Worm (Caenorhabditis elegans) whole organism, L1 larva: ENCODE results near the gene col-13.

Experiments used
- irx-1 ChIP-seq: sonication (generic microtip); optimal IDR thresholded peaks from 2 replicates; lab custom pipeline; 2016; ENCODE audit warnings: missing genetic modification characterization, missing compliant biosample characterization
- lin-39 ChIP-seq: fragments of 150-350 bp; optimal IDR thresholded peaks from 2 replicates; lab custom pipeline; 2014; ENCODE audit warnings: missing biosample characterization, missing genetic modification reagents, missing genetic modification characterization
- mdl-1 ChIP-seq, 2 experiments: fragments of 150-350 bp; optimal IDR thresholded peaks; 2 replicates each; lab custom pipeline; 2014 to 2017; ENCODE audit warnings: missing biosample characterization in 2 of 2, missing genetic modification characterization in 2 of 2, inconsistent platforms in 1 of 2
- snpc-4 ChIP-seq: fragments of 150-350 bp; optimal IDR thresholded peaks from 2 replicates; lab custom pipeline; 2014; ENCODE audit warnings: missing biosample characterization, missing genetic modification characterization
- ztf-11 ChIP-seq, 2 experiments: sonication (generic microtip); optimal IDR thresholded peaks; 2 replicates each; lab custom pipeline; 2016 to 2017; ENCODE audit warnings: missing genetic modification characterization in 2 of 2, missing biosample characterization in 1 of 2, missing compliant biosample characterization in 1 of 2

ce11 chrV:10440723-10441122 lies 19.0 kb upstream of the col-13 start, which contains the start of gene snf-10:
- TF ChIP-seq lin-39 (tag; lab: Kevin White, UChicago), result no peak
- TF ChIP-seq ztf-11 (tag; optimal IDR thresholded peaks at IDR 0.05; lab: Kevin White, UChicago), result no peak
- no peak for TF ChIP-seq irx-1
- TF ChIP-seq snpc-4, result no peak
- TF ChIP-seq mdl-1 (tag; optimal IDR thresholded peaks at IDR 0.05; lab: Kevin White, UChicago), result no peak
